Worm (Caenorhabditis elegans) whole organism, mixed stage, embryonic: ENCODE results near the gene Y73B6BL.47.
A peak's percentile ranks its signal among the peaks of the same experiment; 100 is the strongest.
"Not testable (repeated sequence)": the region's sequence is repeated elsewhere in the genome, so short reads cannot be mapped to it uniquely, and the experiment has no call there.

ENCODE experiments used
- M03D4.4 ChIP-seq: sonication (generic microtip); optimal IDR thresholded peaks from 2 replicates; lab custom pipeline; 2017; ENCODE audit warnings: mild to moderate bottlenecking, missing genetic modification characterization, missing compliant biosample characterization
- bed-3 ChIP-seq: fragments of 200-800 bp; sonication (Bioruptor generic); optimal IDR thresholded peaks from 3 replicates; lab custom pipeline; 2018; ENCODE audit warnings: mild to moderate bottlenecking, missing genetic modification characterization, moderate library complexity, missing compliant biosample characterization
- blmp-1 ChIP-seq: fragments of 150-350 bp; optimal IDR thresholded peaks from 2 replicates; lab custom pipeline; 2014; ENCODE audit warnings: missing biosample characterization, missing genetic modification characterization
- ceh-39 ChIP-seq: fragments of 150-350 bp; optimal IDR thresholded peaks from 2 replicates; lab custom pipeline; 2014; ENCODE audit warnings: missing biosample characterization, missing genetic modification characterization
- ceh-43 ChIP-seq: fragments of 200-800 bp; sonication (Bioruptor generic); optimal IDR thresholded peaks from 2 replicates; lab custom pipeline; 2018; ENCODE audit warnings: mild to moderate bottlenecking, missing genetic modification characterization, moderate library complexity, missing compliant biosample characterization
- ceh-83 ChIP-seq: fragments of 200-800 bp; sonication (Bioruptor generic); optimal IDR thresholded peaks from 2 replicates; lab custom pipeline; 2018; ENCODE audit warnings: mild to moderate bottlenecking, missing genetic modification characterization, missing compliant biosample characterization
- ces-1 ChIP-seq: fragments of 150-350 bp; optimal IDR thresholded peaks from 2 replicates; lab custom pipeline; 2014; ENCODE audit warnings: missing biosample characterization, missing genetic modification reagents, missing genetic modification characterization
- cnd-1 ChIP-seq: fragments of 200-800 bp; sonication (Bioruptor generic); optimal IDR thresholded peaks from 2 replicates; lab custom pipeline; 2018; ENCODE audit warnings: mild to moderate bottlenecking, missing genetic modification characterization, missing compliant biosample characterization
- drap-1 ChIP-seq: fragments of 200-800 bp; sonication (Bioruptor generic); optimal IDR thresholded peaks from 3 replicates; lab custom pipeline; 2018; ENCODE audit warnings: mild to moderate bottlenecking, missing genetic modification characterization, missing compliant biosample characterization
- elt-1 ChIP-seq: sonication (generic microtip); optimal IDR thresholded peaks from 2 replicates; lab custom pipeline; 2017; ENCODE audit warnings: missing genetic modification characterization, mild to moderate bottlenecking, missing compliant biosample characterization, antibody characterized with exemption, moderate library complexity, borderline replicate concordance; ENCODE audit not compliant: insufficient read depth
- ham-2 ChIP-seq: fragments of 200-800 bp; sonication (Bioruptor generic); optimal IDR thresholded peaks from 2 replicates; lab custom pipeline; 2018; ENCODE audit warnings: mild to moderate bottlenecking, missing genetic modification characterization, missing compliant biosample characterization
- hlh-1 ChIP-seq: fragments of 150-350 bp; optimal IDR thresholded peaks from 2 replicates; lab custom pipeline; 2014; ENCODE audit warnings: missing biosample characterization, missing genetic modification reagents, missing genetic modification characterization
- lin-13 ChIP-seq: fragments of 150-350 bp; optimal IDR thresholded peaks from 2 replicates; lab custom pipeline; 2014; ENCODE audit warnings: missing biosample characterization, missing genetic modification characterization
- lin-32 ChIP-seq: fragments of 200-800 bp; sonication (Bioruptor generic); optimal IDR thresholded peaks from 2 replicates; lab custom pipeline; 2018; ENCODE audit warnings: mild to moderate bottlenecking, missing genetic modification characterization, missing compliant biosample characterization
- lsy-2 ChIP-seq: fragments of 150-350 bp; optimal IDR thresholded peaks from 2 replicates; lab custom pipeline; 2014; ENCODE audit warnings: missing biosample characterization, missing genetic modification characterization
- mab-5 ChIP-seq: fragments of 150-350 bp; optimal IDR thresholded peaks from 2 replicates; lab custom pipeline; 2014; ENCODE audit warnings: missing biosample characterization, missing genetic modification characterization
- mep-1 ChIP-seq: fragments of 150-350 bp; optimal IDR thresholded peaks from 2 replicates; lab custom pipeline; 2017; ENCODE audit warnings: missing biosample characterization, missing genetic modification reagents, missing genetic modification characterization, inconsistent platforms
- mls-2 ChIP-seq: sonication (generic microtip); optimal IDR thresholded peaks from 2 replicates; lab custom pipeline; 2016; ENCODE audit warnings: mild to moderate bottlenecking, missing genetic modification characterization, moderate library complexity, missing compliant biosample characterization
- nhr-2 ChIP-seq: fragments of 150-350 bp; optimal IDR thresholded peaks from 2 replicates; lab custom pipeline; 2014; ENCODE audit warnings: missing biosample characterization, missing genetic modification characterization
- nhr-237 ChIP-seq: fragments of 150-350 bp; optimal IDR thresholded peaks from 2 replicates; lab custom pipeline; 2014; ENCODE audit warnings: missing biosample characterization, missing genetic modification characterization
- nhr-28 ChIP-seq: fragments of 150-350 bp; optimal IDR thresholded peaks from 2 replicates; lab custom pipeline; 2014; ENCODE audit warnings: missing biosample characterization, missing genetic modification characterization
- pha-4 ChIP-seq: fragments of 150-350 bp; optimal IDR thresholded peaks from 2 replicates; lab custom pipeline; 2018; ENCODE audit warnings: missing biosample characterization, missing genetic modification reagents, missing genetic modification characterization
- snpc-4 ChIP-seq: fragments of 150-350 bp; optimal IDR thresholded peaks from 2 replicates; lab custom pipeline; 2014; ENCODE audit warnings: missing biosample characterization, missing genetic modification characterization
- sptf-1 ChIP-seq: sonication (generic microtip); optimal IDR thresholded peaks from 2 replicates; lab custom pipeline; 2017; ENCODE audit warnings: mild to moderate bottlenecking, missing genetic modification characterization, moderate library complexity, missing compliant biosample characterization
- tbx-8 ChIP-seq: fragments of 200-800 bp; sonication (Bioruptor generic); optimal IDR thresholded peaks from 2 replicates; lab custom pipeline; 2018; ENCODE audit warnings: mild to moderate bottlenecking, missing genetic modification characterization, moderate library complexity, missing compliant biosample characterization
- unc-120 ChIP-seq: sonication (generic microtip); optimal IDR thresholded peaks from 2 replicates; lab custom pipeline; 2017; ENCODE audit warnings: missing genetic modification characterization, missing compliant biosample characterization; ENCODE audit not compliant: poor library complexity, severe bottlenecking
- unc-39 ChIP-seq: fragments of 150-350 bp; optimal IDR thresholded peaks from 2 replicates; lab custom pipeline; 2014; ENCODE audit warnings: missing biosample characterization, missing genetic modification characterization
- unc-62 ChIP-seq: fragments of 150-350 bp; optimal IDR thresholded peaks from 2 replicates; lab custom pipeline; 2014; ENCODE audit warnings: missing biosample characterization, missing genetic modification reagents, missing genetic modification characterization
- zip-8 ChIP-seq: fragments of 150-350 bp; optimal IDR thresholded peaks from 2 replicates; lab custom pipeline; 2014; ENCODE audit warnings: missing biosample characterization, missing genetic modification characterization
- ztf-11 ChIP-seq: fragments of 150-350 bp; optimal IDR thresholded peaks from 2 replicates; lab custom pipeline; 2014; ENCODE audit warnings: missing biosample characterization, missing genetic modification characterization

Y73B6BL.47 gene

ce11 chrIV:6361668-6362067 lies at the start of gene Y73B6BL.47:
Gene Y73B6BL.47, plus strand, starts transcription at chrIV:6361968.
- TF ChIP-seq ces-1 (GFP tag; lab: Kevin White, UChicago) (peak; percentile 12), unc-39 (no peak)

ce11 chrIV:6317357-6317756 lies 44.4 kb upstream of the Y73B6BL.47 start, which contains the start of gene Y73B6BL.12:
Gene Y73B6BL.12, minus strand, starts transcription at chrIV:6317457.
- not testable (repeated sequence) for TF ChIP-seq mab-5 (tag; lab: Kevin White, UChicago); lin-32 (GFP tag; lab: Kevin White, UChicago); bed-3 (GFP tag; lab: Kevin White, UChicago)

ce11 chrIV:6321667-6322066 lies 40.1 kb upstream of the Y73B6BL.47 start, which contains the start of gene Y73B6BL.29:
Gene Y73B6BL.29, plus strand, starts transcription at chrIV:6321929.
- no peak for TF ChIP-seq unc-62 (GFP tag; lab: Kevin White, UChicago)
- TF ChIP-seq zip-8 (tag; lab: Kevin White, UChicago) = peak; percentile 93
- no peak for TF ChIP-seq elt-1 (tag; lab: Kevin White, UChicago)
- no peak for TF ChIP-seq tbx-8 (GFP tag; lab: Kevin White, UChicago)
- TF ChIP-seq snpc-4 (tag; lab: Kevin White, UChicago) = no peak
- TF ChIP-seq mep-1 (tag; lab: Kevin White, UChicago) = peak; percentile 67
- peak; percentile 12 for TF ChIP-seq drap-1 (GFP tag; lab: Kevin White, UChicago)
- no peak for TF ChIP-seq lin-13 (tag; lab: Kevin White, UChicago)
- TF ChIP-seq sptf-1 (tag; lab: Kevin White, UChicago) = peak; percentile 68
- TF ChIP-seq ces-1 (GFP tag; lab: Kevin White, UChicago) = peak; percentile 98
- peak; percentile 52 for TF ChIP-seq ceh-43 (GFP tag; lab: Kevin White, UChicago)
- TF ChIP-seq nhr-2 = peak; percentile 56
- no peak for TF ChIP-seq hlh-1 (tag; lab: Kevin White, UChicago)
- TF ChIP-seq pha-4 (tag; lab: Kevin White, UChicago) = peak; percentile 54
- TF ChIP-seq ceh-39 (tag; lab: Kevin White, UChicago) = peak; percentile 59
- no peak for TF ChIP-seq mab-5 (tag; lab: Kevin White, UChicago)
- peak; percentile 50 for TF ChIP-seq nhr-237 (tag; lab: Kevin White, UChicago)
- peak; percentile 77 for TF ChIP-seq lsy-2 (tag; lab: Kevin White, UChicago)
- no peak for TF ChIP-seq lin-32 (GFP tag; lab: Kevin White, UChicago)

ce11 chrIV:6323654-6324224 lies 38.0 kb upstream of the Y73B6BL.47 start, which contains the start of gene sqd-1:
Gene sqd-1, plus strand, starts transcription at chrIV:6324174.
- TF ChIP-seq ztf-11 (no peak), sptf-1 (tag; lab: Kevin White, UChicago) (peak; percentile 86), lin-32 (GFP tag; lab: Kevin White, UChicago) (peak; percentile 47), mls-2 (tag; lab: Kevin White, UChicago) (peak; percentile 72), hlh-1 (tag; lab: Kevin White, UChicago) (peak; percentile 78), nhr-2 (peak; percentile 46), lin-13 (tag; lab: Kevin White, UChicago) (peak; percentile 92), zip-8 (tag; lab: Kevin White, UChicago) (no peak), pha-4 (tag; lab: Kevin White, UChicago) (peak; percentile 98), unc-120 (peak; percentile 68), drap-1 (GFP tag; lab: Kevin White, UChicago) (peak; percentile 72), nhr-28 (no peak), blmp-1 (no peak), ceh-43 (GFP tag; lab: Kevin White, UChicago) (no peak), nhr-237 (tag; lab: Kevin White, UChicago) (peak; percentile 93), mep-1 (tag; lab: Kevin White, UChicago) (peak; percentile 84), ceh-39 (tag; lab: Kevin White, UChicago) (peak; percentile 80), ces-1 (GFP tag; lab: Kevin White, UChicago) (peak; percentile 76), ham-2 (GFP tag; lab: Kevin White, UChicago) (peak; percentile 64), cnd-1 (tag; lab: Kevin White, UChicago) (peak; percentile 65), unc-62 (GFP tag; lab: Kevin White, UChicago) (peak; percentile 69), M03D4.4 (tag; lab: Kevin White, UChicago) (peak; percentile 76), bed-3 (GFP tag; lab: Kevin White, UChicago) (peak; percentile 22), ceh-83 (no peak), lsy-2 (tag; lab: Kevin White, UChicago) (peak; percentile 97)
